Worm (Caenorhabditis elegans) whole organism, young adult: Measurements from ENCODE around the gene npp-18.

Experiments used
- B0261.1 ChIP-seq: sonication (generic microtip); optimal IDR thresholded peaks from 2 replicates; lab custom pipeline; 2016; ENCODE audit warnings: mild to moderate bottlenecking, missing genetic modification characterization, moderate library complexity, missing compliant biosample characterization
- C17E4.6 ChIP-seq: fragments of 200-800 bp; sonication (Bioruptor generic); IDR thresholded peaks from 2 replicates; pipeline ENCODE4 v1.3.6; 2022; ENCODE audit warnings: missing genetic modification reagents, missing genetic modification characterization, missing compliant biosample characterization
- F22D6.2 ChIP-seq: sonication (generic microtip); optimal IDR thresholded peaks from 2 replicates; lab custom pipeline; 2016; ENCODE audit warnings: mild to moderate bottlenecking, missing genetic modification characterization, missing compliant biosample characterization
- F57C9.4 ChIP-seq: sonication (generic microtip); optimal IDR thresholded peaks from 2 replicates; lab custom pipeline; 2017; ENCODE audit warnings: mild to moderate bottlenecking, missing genetic modification characterization, missing compliant biosample characterization
- T07F8.4 ChIP-seq: sonication (generic microtip); optimal IDR thresholded peaks from 2 replicates; lab custom pipeline; 2016; ENCODE audit warnings: mild to moderate bottlenecking, missing genetic modification characterization, moderate library complexity, missing compliant biosample characterization
- Y56A3A.18 ChIP-seq: fragments of 200-800 bp; sonication (Bioruptor generic); IDR thresholded peaks from 2 replicates; pipeline ENCODE4 v1.3.6; 2022; ENCODE audit warnings: missing genetic modification reagents, missing genetic modification characterization, missing compliant biosample characterization
- ZK185.1 ChIP-seq: sonication (generic microtip); optimal IDR thresholded peaks from 2 replicates; lab custom pipeline; 2016; ENCODE audit warnings: mild to moderate bottlenecking, missing genetic modification characterization, missing compliant biosample characterization; ENCODE audit not compliant: poor library complexity, severe bottlenecking
- bed-1 ChIP-seq: fragments of 200-800 bp; sonication (Bioruptor generic); IDR thresholded peaks from 2 replicates; pipeline ENCODE4 v1.3.6; 2022; ENCODE audit warnings: missing genetic modification reagents, missing genetic modification characterization, missing compliant biosample characterization
- ccch-3 ChIP-seq: fragments of 200-800 bp; sonication (Bioruptor generic); optimal IDR thresholded peaks from 2 replicates; lab custom pipeline; 2018; ENCODE audit warnings: mild to moderate bottlenecking, missing genetic modification characterization, missing compliant biosample characterization
- cebp-1 ChIP-seq, 2 experiments: fragments of 200-800 bp in 1 of 2; sonication (Bioruptor generic) in 1 of 2; sonication (generic microtip) in 1 of 2; IDR thresholded peaks in 1 of 2; optimal IDR thresholded peaks in 1 of 2; 2 replicates each; pipeline versions ENCODE4 v1.3.6 to Lab custom; 2017 to 2022; ENCODE audit warnings: missing compliant biosample characterization in 2 of 2, missing genetic modification characterization in 2 of 2, mild to moderate bottlenecking in 1 of 2, missing genetic modification reagents in 1 of 2, moderate library complexity in 1 of 2
- ceh-100 ChIP-seq: fragments of 200-800 bp; sonication (Bioruptor generic); IDR thresholded peaks from 2 replicates; pipeline ENCODE4 v1.3.6; 2022; ENCODE audit warnings: missing genetic modification reagents, missing genetic modification characterization, missing compliant biosample characterization
- ceh-27 ChIP-seq: fragments of 200-800 bp; sonication (Bioruptor generic); optimal IDR thresholded peaks from 2 replicates; lab custom pipeline; 2018; ENCODE audit warnings: mild to moderate bottlenecking, missing genetic modification characterization, moderate library complexity, missing compliant biosample characterization
- dpff-1 ChIP-seq: sonication (generic microtip); optimal IDR thresholded peaks from 2 replicates; lab custom pipeline; 2017; ENCODE audit warnings: mild to moderate bottlenecking, missing genetic modification characterization, missing compliant biosample characterization
- egl-18 ChIP-seq: fragments of 200-800 bp; sonication (Bioruptor generic); IDR thresholded peaks from 2 replicates; pipeline ENCODE4 v1.3.6; 2022; ENCODE audit warnings: missing genetic modification reagents, missing genetic modification characterization, missing compliant biosample characterization
- egl-44 ChIP-seq: fragments of 200-800 bp; sonication (Bioruptor generic); IDR thresholded peaks from 2 replicates; pipeline ENCODE4 v1.3.6; 2022; ENCODE audit warnings: missing genetic modification reagents, missing genetic modification characterization, missing compliant biosample characterization
- ekl-4 ChIP-seq: fragments of 200-800 bp; sonication (Bioruptor generic); IDR thresholded peaks from 2 replicates; pipeline ENCODE4 v1.3.6; 2022; ENCODE audit warnings: missing genetic modification reagents, missing genetic modification characterization, missing compliant biosample characterization
- ets-4 ChIP-seq: fragments of 200-800 bp; sonication (Bioruptor generic); optimal IDR thresholded peaks from 2 replicates; lab custom pipeline; 2018; ENCODE audit warnings: mild to moderate bottlenecking, missing genetic modification characterization, missing compliant biosample characterization
- fkh-3 ChIP-seq: sonication (generic microtip); optimal IDR thresholded peaks from 2 replicates; lab custom pipeline; 2016; ENCODE audit warnings: mild to moderate bottlenecking, missing genetic modification characterization, missing compliant biosample characterization
- gei-17 ChIP-seq: fragments of 200-800 bp; sonication (Bioruptor generic); optimal IDR thresholded peaks from 2 replicates; lab custom pipeline; 2018; ENCODE audit warnings: mild to moderate bottlenecking, missing genetic modification characterization, missing compliant biosample characterization
- him-1 ChIP-seq: sonication (generic microtip); optimal IDR thresholded peaks from 2 replicates; lab custom pipeline; 2016; ENCODE audit warnings: missing genotype, missing genetic modification reagents, missing genetic modification characterization, missing compliant biosample characterization
- hlh-26 ChIP-seq: fragments of 200-800 bp; sonication (Bioruptor generic); conservative IDR thresholded peaks from 2 replicates; pipeline ENCODE4 v1.3.6; 2022; ENCODE audit warnings: missing genetic modification reagents, missing genetic modification characterization, missing compliant biosample characterization
- hmg-20 ChIP-seq: fragments of 200-800 bp; sonication (Bioruptor generic); IDR thresholded peaks from 2 replicates; pipeline ENCODE4 v1.3.6; 2022; ENCODE audit warnings: missing genetic modification reagents, missing genetic modification characterization, missing compliant biosample characterization
- hrde-1 ChIP-seq: sonication (generic microtip); optimal IDR thresholded peaks from 2 replicates; lab custom pipeline; 2016; ENCODE audit warnings: missing genetic modification characterization, mild to moderate bottlenecking, missing compliant biosample characterization, moderate library complexity, missing genotype, missing genetic modification reagents, borderline replicate concordance
- hsf-1 ChIP-seq: fragments of 200-800 bp; sonication (Bioruptor generic); IDR thresholded peaks from 2 replicates; pipeline ENCODE4 v1.3.6; 2022; ENCODE audit warnings: missing genetic modification reagents, missing genetic modification characterization, missing compliant biosample characterization
- lin-40 ChIP-seq: sonication (generic microtip); optimal IDR thresholded peaks from 2 replicates; lab custom pipeline; 2016; ENCODE audit warnings: missing genetic modification characterization, mild to moderate bottlenecking, missing compliant biosample characterization, missing genotype, missing genetic modification reagents
- lir-1 ChIP-seq: fragments of 200-800 bp; sonication (Bioruptor generic); conservative IDR thresholded peaks from 2 replicates; pipeline ENCODE4 v1.3.6; 2022; ENCODE audit warnings: missing genetic modification reagents, missing genetic modification characterization, missing compliant biosample characterization
- lsl-1 ChIP-seq: fragments of 200-800 bp; sonication (Bioruptor generic); optimal IDR thresholded peaks from 2 replicates; lab custom pipeline; 2018; ENCODE audit warnings: mild to moderate bottlenecking, missing genetic modification characterization, moderate library complexity, missing compliant biosample characterization
- lsy-27 ChIP-seq: sonication (generic microtip); optimal IDR thresholded peaks from 2 replicates; lab custom pipeline; 2017; ENCODE audit warnings: missing genetic modification characterization, mild to moderate bottlenecking, missing compliant biosample characterization, antibody characterized with exemption, missing genotype, borderline replicate concordance; ENCODE audit not compliant: insufficient read depth
- madf-3 ChIP-seq: fragments of 200-800 bp; sonication (Bioruptor generic); IDR thresholded peaks from 2 replicates; pipeline ENCODE4 v1.3.6; 2022; ENCODE audit warnings: missing genetic modification reagents, missing genetic modification characterization, missing compliant biosample characterization
- mel-28 ChIP-seq: sonication (generic microtip); optimal IDR thresholded peaks from 2 replicates; lab custom pipeline; 2016; ENCODE audit warnings: borderline replicate concordance, mild to moderate bottlenecking, missing genetic modification characterization, missing compliant biosample characterization
- mes-4 ChIP-seq: sonication (generic microtip); optimal IDR thresholded peaks from 2 replicates; lab custom pipeline; 2016; ENCODE audit warnings: missing genotype, missing genetic modification characterization, missing compliant biosample characterization
- mxl-1 ChIP-seq: sonication (generic microtip); optimal IDR thresholded peaks from 2 replicates; lab custom pipeline; 2016; ENCODE audit warnings: missing genetic modification characterization, missing compliant biosample characterization
- nfya-2 ChIP-seq: fragments of 200-800 bp; sonication (Bioruptor generic); IDR thresholded peaks from 2 replicates; pipeline ENCODE4 v1.3.6; 2022; ENCODE audit warnings: missing genetic modification reagents, missing genetic modification characterization, missing compliant biosample characterization
- nhr-120 ChIP-seq: fragments of 200-800 bp; sonication (Bioruptor generic); IDR thresholded peaks from 2 replicates; pipeline ENCODE4 v1.3.6; 2022; ENCODE audit warnings: missing genetic modification characterization, missing compliant biosample characterization
- nhr-90 ChIP-seq: sonication (generic microtip); optimal IDR thresholded peaks from 2 replicates; lab custom pipeline; 2016; ENCODE audit warnings: missing genotype, mild to moderate bottlenecking, missing genetic modification characterization, missing compliant biosample characterization
- rpc-1 ChIP-seq, 2 experiments: fragments of 150-350 bp in 1 of 2; sonication (generic microtip) in 1 of 2; optimal IDR thresholded peaks; 2 replicates each; lab custom pipeline; 2014 to 2018; ENCODE audit warnings: missing biosample characterization in 1 of 2, missing genetic modification characterization in 1 of 2, missing genetic modification reagents in 1 of 2, missing genotype in 1 of 2
- sdz-38 ChIP-seq: sonication (generic microtip); optimal IDR thresholded peaks from 2 replicates; lab custom pipeline; 2016; ENCODE audit warnings: missing genotype, missing genetic modification characterization, missing compliant biosample characterization
- sea-2 ChIP-seq: fragments of 200-800 bp; sonication (Bioruptor generic); IDR thresholded peaks from 2 replicates; pipeline ENCODE4 v1.3.6; 2022; ENCODE audit warnings: missing genetic modification characterization, missing compliant biosample characterization
- snpc-3.4 ChIP-seq: sonication (generic microtip); optimal IDR thresholded peaks from 2 replicates; lab custom pipeline; 2017; ENCODE audit warnings: missing genetic modification characterization, mild to moderate bottlenecking, missing compliant biosample characterization, antibody characterized with exemption, moderate library complexity, missing genotype, missing genetic modification reagents
- snpc-4 ChIP-seq, 5 experiments: fragments of 150-350 bp in 1 of 5; sonication (generic microtip) in 4 of 5; optimal IDR thresholded peaks; 2 replicates each; lab custom pipeline; 2014 to 2018; ENCODE audit warnings: missing genetic modification characterization in 5 of 5, missing biosample characterization in 3 of 5, antibody characterized with exemption in 2 of 5, mild to moderate bottlenecking in 2 of 5, missing compliant biosample characterization in 2 of 5, missing genotype in 2 of 5, moderate library complexity in 2 of 5, missing genetic modification reagents in 1 of 5
- xnd-1 ChIP-seq: sonication (generic microtip); optimal IDR thresholded peaks from 2 replicates; lab custom pipeline; 2016; ENCODE audit warnings: missing genotype, missing genetic modification reagents, missing genetic modification characterization, missing compliant biosample characterization
- ztf-18 ChIP-seq: sonication (generic microtip); optimal IDR thresholded peaks from 2 replicates; lab custom pipeline; 2016; ENCODE audit warnings: missing genotype, mild to moderate bottlenecking, missing genetic modification characterization, missing compliant biosample characterization
- ztf-22 ChIP-seq: fragments of 200-800 bp; sonication (Bioruptor generic); optimal IDR thresholded peaks from 2 replicates; lab custom pipeline; 2018; ENCODE audit warnings: mild to moderate bottlenecking, missing genetic modification characterization, moderate library complexity, missing compliant biosample characterization
- ztf-26 ChIP-seq: sonication (generic microtip); optimal IDR thresholded peaks from 2 replicates; lab custom pipeline; 2017; ENCODE audit warnings: missing genetic modification characterization, missing compliant biosample characterization
- ztf-3 ChIP-seq: fragments of 200-800 bp; sonication (Bioruptor generic); optimal IDR thresholded peaks from 2 replicates; lab custom pipeline; 2018; ENCODE audit warnings: mild to moderate bottlenecking, missing genetic modification characterization, missing compliant biosample characterization
- ztf-6 ChIP-seq: fragments of 200-800 bp; sonication (Bioruptor generic); IDR thresholded peaks from 2 replicates; pipeline ENCODE4 v1.3.6; 2022; ENCODE audit warnings: missing genetic modification reagents, missing genetic modification characterization, missing compliant biosample characterization

The npp-18 gene

ce11 chrIII:13340504-13341274 is 44.0 kb downstream of the npp-18 start (continued):
- TF ChIP-seq mel-28 (tag; lab: Kevin White, UChicago) (no peak), ztf-26 (tag; lab: Kevin White, UChicago) (no peak), nfya-2 (no peak), xnd-1 (tag; lab: Kevin White, UChicago) (peak; percentile 41), ceh-100 (GFP tag; lab: Robert Waterston, UW) (no peak; the same call in 1 of the 2 replicates), F57C9.4 (tag; lab: Kevin White, UChicago) (no peak), egl-18 (GFP tag; lab: Robert Waterston, UW) (no peak), cebp-1 (GFP tag; IDR thresholded peaks at IDR 0.05; lab: Robert Waterston, UW) (no peak), cebp-1 (tag; optimal IDR thresholded peaks at IDR 0.05; lab: Kevin White, UChicago) (no peak), hrde-1 (tag; lab: Kevin White, UChicago) (no peak), nhr-90 (tag; lab: Kevin White, UChicago) (no peak), ets-4 (GFP tag; lab: Kevin White, UChicago) (no peak), snpc-4 (GFP tag; optimal IDR thresholded peaks at IDR 0.05; lab: Kevin White, UChicago) (no peak), snpc-4 (tag; optimal IDR thresholded peaks at IDR 0.05; lab: Kevin White, UChicago) (no peak), mes-4 (tag; lab: Kevin White, UChicago) (no peak), sea-2 (GFP tag; lab: Robert Waterston, UW) (no peak), ccch-3 (GFP tag; lab: Kevin White, UChicago) (no peak), ceh-27 (GFP tag; lab: Kevin White, UChicago) (no peak), hsf-1 (GFP tag; lab: Robert Waterston, UW) (no peak), hlh-26 (GFP tag; lab: Robert Waterston, UW) (no peak), lsy-27 (tag; lab: Kevin White, UChicago) (no peak), rpc-1 (optimal IDR thresholded peaks at IDR 0.05; lab: Kevin White, UChicago) (no peak), rpc-1 (tag; optimal IDR thresholded peaks at IDR 0.05; lab: Kevin White, UChicago) (no peak), snpc-3.4 (tag; lab: Kevin White, UChicago) (no peak), hmg-20 (GFP tag; lab: Robert Waterston, UW) (no peak), gei-17 (no peak), egl-44 (GFP tag; lab: Robert Waterston, UW) (no peak), sdz-38 (no peak), dpff-1 (tag; lab: Kevin White, UChicago) (no peak), ztf-22 (no peak), nhr-120 (GFP tag; lab: Robert Waterston, UW) (no peak), ztf-6 (GFP tag; lab: Robert Waterston, UW) (no peak), ztf-3 (no peak), him-1 (tag; lab: Kevin White, UChicago) (peak; percentile 62), ztf-18 (tag; lab: Kevin White, UChicago) (peak; percentile 96), fkh-3 (tag; lab: Kevin White, UChicago) (no peak), F22D6.2 (tag; lab: Kevin White, UChicago) (no peak), lsl-1 (GFP tag; lab: Kevin White, UChicago) (peak; percentile 86), ZK185.1 (no peak), madf-3 (GFP tag; lab: Robert Waterston, UW) (no peak), lin-40 (tag; lab: Kevin White, UChicago) (no peak), B0261.1 (tag; lab: Kevin White, UChicago) (no peak), ekl-4 (GFP tag; lab: Robert Waterston, UW) (peak; percentile 55; the same call in 1 of the 2 replicates), C17E4.6 (GFP tag; lab: Robert Waterston, UW) (no peak), bed-1 (GFP tag; lab: Robert Waterston, UW) (no peak), Y56A3A.18 (GFP tag; lab: Robert Waterston, UW) (no peak), T07F8.4 (tag; lab: Kevin White, UChicago) (no peak), mxl-1 (no peak), lir-1 (GFP tag; lab: Robert Waterston, UW) (no peak)
